Worm (Caenorhabditis elegans) whole organism, late embryonic: ENCODE data around the gene ZK381.62.

Experiments
- C08G9.2 ChIP-seq: sonication (generic microtip); optimal IDR thresholded peaks from 2 replicates; lab custom pipeline; 2016; ENCODE audit warnings: mild to moderate bottlenecking, missing genetic modification characterization, moderate library complexity, missing compliant biosample characterization
- C38D4.7 ChIP-seq: fragments of 200-800 bp; sonication (Bioruptor generic); optimal IDR thresholded peaks from 2 replicates; lab custom pipeline; 2018; ENCODE audit warnings: mild to moderate bottlenecking, missing genetic modification characterization, moderate library complexity, missing compliant biosample characterization
- K02D7.2 ChIP-seq: sonication (generic microtip); optimal IDR thresholded peaks from 2 replicates; lab custom pipeline; 2017; ENCODE audit warnings: mild to moderate bottlenecking, missing genetic modification characterization, missing compliant biosample characterization
- T23F11.4 ChIP-seq: fragments of 200-800 bp; sonication (Bioruptor generic); optimal IDR thresholded peaks from 2 replicates; lab custom pipeline; 2018; ENCODE audit warnings: mild to moderate bottlenecking, missing genetic modification characterization, missing compliant biosample characterization
- Y22D7AL.16 ChIP-seq: sonication (generic microtip); optimal IDR thresholded peaks from 2 replicates; lab custom pipeline; 2016; ENCODE audit warnings: missing genetic modification characterization, missing compliant biosample characterization
- ahr-1 ChIP-seq: sonication (generic microtip); optimal IDR thresholded peaks from 2 replicates; lab custom pipeline; 2016; ENCODE audit warnings: missing genetic modification characterization, missing compliant biosample characterization
- ceh-2 ChIP-seq: sonication (generic microtip); optimal IDR thresholded peaks from 2 replicates; lab custom pipeline; 2016; ENCODE audit warnings: missing genotype, missing genetic modification characterization, missing compliant biosample characterization
- ceh-22 ChIP-seq: sonication (generic microtip); optimal IDR thresholded peaks from 2 replicates; lab custom pipeline; 2017; ENCODE audit warnings: missing biosample characterization, missing genetic modification characterization
- ceh-30 ChIP-seq: fragments of 150-350 bp; optimal IDR thresholded peaks from 2 replicates; lab custom pipeline; 2014; ENCODE audit warnings: missing biosample characterization, missing genetic modification characterization
- ceh-45 ChIP-seq: fragments of 200-800 bp; sonication (Bioruptor generic); IDR thresholded peaks from 2 replicates; pipeline ENCODE4 v1.3.6; 2022; ENCODE audit warnings: missing genetic modification reagents, missing genetic modification characterization, missing compliant biosample characterization
- ceh-48 ChIP-seq: sonication (generic microtip); optimal IDR thresholded peaks from 2 replicates; lab custom pipeline; 2016; ENCODE audit warnings: missing genetic modification characterization, inconsistent platforms, missing compliant biosample characterization
- che-1 ChIP-seq: sonication (generic microtip); optimal IDR thresholded peaks from 2 replicates; lab custom pipeline; 2016; ENCODE audit warnings: mild to moderate bottlenecking, missing genetic modification characterization, missing compliant biosample characterization
- elt-2 ChIP-seq: sonication (generic microtip); optimal IDR thresholded peaks from 2 replicates; lab custom pipeline; 2016; ENCODE audit warnings: missing genetic modification reagents, missing genetic modification characterization, missing compliant biosample characterization
- elt-4 ChIP-seq: sonication (generic microtip); optimal IDR thresholded peaks from 2 replicates; lab custom pipeline; 2016; ENCODE audit warnings: missing genetic modification characterization, missing compliant biosample characterization
- ets-4 ChIP-seq: sonication (generic microtip); optimal IDR thresholded peaks from 2 replicates; lab custom pipeline; 2016; ENCODE audit warnings: missing genetic modification characterization, missing compliant biosample characterization
- eyg-1 ChIP-seq: sonication (generic microtip); optimal IDR thresholded peaks from 2 replicates; lab custom pipeline; 2016; ENCODE audit warnings: missing genotype, missing genetic modification characterization, missing compliant biosample characterization
- fax-1 ChIP-seq: sonication (generic microtip); optimal IDR thresholded peaks from 2 replicates; lab custom pipeline; 2016; ENCODE audit warnings: missing genotype, missing genetic modification characterization, missing compliant biosample characterization
- fkh-6 ChIP-seq: sonication (generic microtip); optimal IDR thresholded peaks from 2 replicates; lab custom pipeline; 2016; ENCODE audit warnings: missing genetic modification characterization, missing compliant biosample characterization
- gmeb-2 ChIP-seq: sonication (generic microtip); optimal IDR thresholded peaks from 2 replicates; lab custom pipeline; 2016; ENCODE audit warnings: missing genetic modification characterization, inconsistent platforms, missing compliant biosample characterization
- hlh-13 ChIP-seq: fragments of 200-800 bp; sonication (Bioruptor generic); optimal IDR thresholded peaks from 2 replicates; lab custom pipeline; 2018; ENCODE audit warnings: mild to moderate bottlenecking, missing genetic modification characterization, missing compliant biosample characterization
- hlh-15 ChIP-seq: sonication (generic microtip); optimal IDR thresholded peaks from 2 replicates; lab custom pipeline; 2016; ENCODE audit warnings: missing genetic modification characterization, missing compliant biosample characterization
- hlh-30 ChIP-seq: sonication (generic microtip); optimal IDR thresholded peaks from 2 replicates; lab custom pipeline; 2017; ENCODE audit warnings: antibody characterized with exemption, missing genetic modification characterization, missing compliant biosample characterization; ENCODE audit not compliant: insufficient read depth
- lim-6 ChIP-seq: sonication (generic microtip); optimal IDR thresholded peaks from 2 replicates; lab custom pipeline; 2016; ENCODE audit warnings: missing genetic modification characterization, missing compliant biosample characterization
- lin-11 ChIP-seq: fragments of 200-800 bp; sonication (Bioruptor generic); optimal IDR thresholded peaks from 2 replicates; lab custom pipeline; 2018; ENCODE audit warnings: mild to moderate bottlenecking, missing genetic modification characterization, missing compliant biosample characterization
- madf-2 ChIP-seq: sonication (generic microtip); optimal IDR thresholded peaks from 2 replicates; lab custom pipeline; 2017; ENCODE audit warnings: missing genetic modification characterization, missing compliant biosample characterization
- npax-4 ChIP-seq: sonication (generic microtip); optimal IDR thresholded peaks from 2 replicates; lab custom pipeline; 2016; ENCODE audit warnings: missing genetic modification characterization, missing compliant biosample characterization
- odd-2 ChIP-seq: sonication (generic microtip); optimal IDR thresholded peaks from 2 replicates; lab custom pipeline; 2017; ENCODE audit warnings: antibody characterized with exemption, mild to moderate bottlenecking, missing genetic modification characterization, missing compliant biosample characterization
- pat-9 ChIP-seq: fragments of 200-800 bp; sonication (Bioruptor generic); optimal IDR thresholded peaks from 2 replicates; lab custom pipeline; 2018; ENCODE audit warnings: mild to moderate bottlenecking, missing genetic modification characterization, moderate library complexity, missing compliant biosample characterization
- pha-4 ChIP-seq: fragments of 150-350 bp; optimal IDR thresholded peaks from 2 replicates; lab custom pipeline; 2018; ENCODE audit warnings: missing biosample characterization, missing genetic modification reagents, missing genetic modification characterization
- sox-2 ChIP-seq: fragments of 200-800 bp; sonication (Bioruptor generic); IDR thresholded peaks from 2 replicates; pipeline ENCODE4 v1.3.6; 2022; ENCODE audit warnings: missing genetic modification reagents, missing genetic modification characterization, missing compliant biosample characterization
- tbx-2 ChIP-seq: sonication (generic microtip); optimal IDR thresholded peaks from 2 replicates; lab custom pipeline; 2016; ENCODE audit warnings: missing genetic modification characterization, missing compliant biosample characterization
- tbx-7 ChIP-seq: sonication (generic microtip); optimal IDR thresholded peaks from 2 replicates; lab custom pipeline; 2016; ENCODE audit warnings: missing genotype, missing genetic modification characterization, missing compliant biosample characterization
- ttx-3 ChIP-seq: sonication (generic microtip); optimal IDR thresholded peaks from 2 replicates; lab custom pipeline; 2016; ENCODE audit warnings: missing genetic modification reagents, missing genetic modification characterization, missing compliant biosample characterization
- unc-86 ChIP-seq: sonication (generic microtip); optimal IDR thresholded peaks from 2 replicates; lab custom pipeline; 2016; ENCODE audit warnings: missing genetic modification characterization, missing compliant biosample characterization
- zip-5 ChIP-seq: sonication (generic microtip); optimal IDR thresholded peaks from 2 replicates; lab custom pipeline; 2016; ENCODE audit warnings: missing genetic modification characterization, missing compliant biosample characterization
- ztf-16 ChIP-seq: sonication (generic microtip); optimal IDR thresholded peaks from 2 replicates; lab custom pipeline; 2017; ENCODE audit warnings: missing genetic modification characterization, missing compliant biosample characterization

The ZK381.62 gene

DNA sequence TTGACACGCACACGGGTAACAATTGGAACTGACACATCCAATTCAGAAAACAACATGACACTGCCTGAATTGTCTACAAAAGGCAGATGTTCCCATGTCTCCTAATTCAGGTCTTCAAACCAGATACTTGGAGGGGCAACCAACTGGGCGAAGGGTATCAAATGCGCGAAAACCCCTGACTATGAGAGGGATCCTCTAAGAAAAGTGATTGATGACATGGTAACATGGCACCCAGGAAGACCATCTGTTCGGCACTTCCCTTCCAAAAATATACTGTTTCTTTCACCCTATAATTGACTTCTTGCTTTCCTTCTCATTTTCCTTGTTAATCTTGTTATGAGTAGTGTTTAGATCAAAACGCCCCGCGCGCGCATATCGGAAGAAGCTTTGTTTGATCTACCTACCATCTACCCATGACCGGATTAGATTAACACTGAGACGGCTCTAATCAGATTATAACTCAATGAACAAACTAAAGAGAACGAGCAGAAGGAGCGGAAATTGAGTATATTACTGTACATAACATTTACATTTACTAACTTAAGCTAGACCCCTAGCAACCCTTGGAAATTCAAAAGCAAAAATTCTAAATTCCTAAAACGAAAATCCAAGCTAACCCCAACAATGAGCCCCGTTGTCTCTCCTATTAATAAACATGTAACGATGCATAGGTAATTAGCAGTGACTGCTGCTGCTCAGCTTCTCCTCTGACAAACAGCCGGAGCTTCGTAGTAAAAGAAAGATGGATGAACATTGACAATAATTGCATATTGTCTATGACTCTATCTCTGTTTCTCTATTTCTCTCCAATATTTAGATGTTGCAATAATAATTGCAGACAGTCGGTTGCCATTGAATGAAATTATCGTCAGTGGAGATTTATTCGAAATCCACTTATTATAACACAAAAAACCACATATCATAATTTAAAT is 13.6 kb upstream of the ZK381.62 start (continued):
- TF ChIP-seq zip-5 (tag; lab: Kevin White, UChicago) (no peak), hlh-13 (GFP tag; lab: Kevin White, UChicago) (no peak), lim-6 (tag; lab: Kevin White, UChicago) (no peak), madf-2 (no peak), ceh-48 (tag; lab: Kevin White, UChicago) (no peak), ztf-16 (tag; lab: Kevin White, UChicago) (no peak), C38D4.7 (GFP tag; lab: Kevin White, UChicago) (no peak), pat-9 (tag; lab: Kevin White, UChicago) (no peak), che-1 (tag; lab: Kevin White, UChicago) (no peak), elt-2 (no peak), pha-4 (no peak), odd-2 (tag; lab: Kevin White, UChicago) (no peak), C08G9.2 (tag; lab: Kevin White, UChicago) (no peak), T23F11.4 (no peak)

DNA sequence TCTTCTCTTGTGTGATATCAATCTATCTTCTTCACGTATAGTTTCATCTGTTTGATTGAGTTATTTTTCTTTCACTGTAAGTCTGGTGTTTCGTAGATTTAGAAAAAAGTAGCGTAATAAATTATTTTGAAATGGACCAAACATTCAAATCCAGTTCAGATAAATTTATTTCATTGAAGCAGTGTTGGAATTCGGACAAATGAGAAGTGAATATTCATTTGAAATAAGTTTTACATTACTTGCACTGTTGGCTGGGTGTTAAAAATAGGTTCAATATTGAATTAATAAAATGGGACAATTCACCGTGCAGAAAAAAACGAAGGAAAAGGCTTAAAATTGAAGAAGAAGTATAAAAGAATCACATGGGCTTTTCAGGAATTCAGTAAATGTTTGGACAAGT is 7.5 kb upstream of the ZK381.62 start:
- TF ChIP-seq K02D7.2 (tag; lab: Kevin White, UChicago) (no peak), che-1 (tag; lab: Kevin White, UChicago) (no peak)

DNA sequence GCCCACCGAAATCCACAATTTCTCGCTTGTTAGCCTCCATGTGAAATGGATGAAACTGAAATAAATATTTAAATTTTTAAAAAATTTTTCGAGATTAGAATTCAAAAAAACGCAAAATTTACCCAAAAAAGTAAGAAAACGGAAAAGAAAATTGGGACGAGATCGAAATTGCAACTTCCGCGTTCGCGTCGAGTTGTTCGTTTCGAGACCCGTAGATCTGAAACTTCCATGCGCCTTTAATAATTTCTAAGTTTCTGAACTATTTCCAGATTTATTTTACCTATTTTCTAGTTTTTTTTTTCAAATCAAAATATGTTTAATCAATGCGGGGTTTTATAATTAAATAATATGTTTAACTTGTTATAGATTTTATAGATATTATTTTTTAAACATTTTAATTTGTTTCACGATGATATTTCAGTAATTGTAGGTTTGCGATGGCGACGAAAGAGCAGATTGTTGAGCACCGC is 6.0 kb upstream of the ZK381.62 start, which contains the start of the genes pgl-1 and him-3:
pgl-1 (minus strand) TSS at position 230 of the 470 bp plus-strand sequence.
him-3 (plus strand) TSS at position 420 of the 470 bp plus-strand sequence.
- TF ChIP-seq C08G9.2 (tag; lab: Kevin White, UChicago) (no peak), ahr-1 (tag; lab: Kevin White, UChicago) (no peak), elt-4 (tag; lab: Kevin White, UChicago) (no peak), ets-4 (no peak), Y22D7AL.16 (tag; lab: Kevin White, UChicago) (no peak), tbx-2 (tag; lab: Kevin White, UChicago) (no peak), fkh-6 (tag; lab: Kevin White, UChicago) (no peak), sox-2 (GFP tag; lab: Robert Waterston, UW) (no peak), pha-4 (no peak), fax-1 (tag; lab: Kevin White, UChicago) (no peak), ceh-2 (no peak), eyg-1 (tag; lab: Kevin White, UChicago) (no peak), tbx-7 (tag; lab: Kevin White, UChicago) (no peak), ceh-30 (no peak), ttx-3 (tag; lab: Kevin White, UChicago) (no peak), ceh-45 (no peak), gmeb-2 (no peak), unc-86 (tag; lab: Kevin White, UChicago) (no peak), hlh-15 (tag; lab: Kevin White, UChicago) (no peak)

DNA sequence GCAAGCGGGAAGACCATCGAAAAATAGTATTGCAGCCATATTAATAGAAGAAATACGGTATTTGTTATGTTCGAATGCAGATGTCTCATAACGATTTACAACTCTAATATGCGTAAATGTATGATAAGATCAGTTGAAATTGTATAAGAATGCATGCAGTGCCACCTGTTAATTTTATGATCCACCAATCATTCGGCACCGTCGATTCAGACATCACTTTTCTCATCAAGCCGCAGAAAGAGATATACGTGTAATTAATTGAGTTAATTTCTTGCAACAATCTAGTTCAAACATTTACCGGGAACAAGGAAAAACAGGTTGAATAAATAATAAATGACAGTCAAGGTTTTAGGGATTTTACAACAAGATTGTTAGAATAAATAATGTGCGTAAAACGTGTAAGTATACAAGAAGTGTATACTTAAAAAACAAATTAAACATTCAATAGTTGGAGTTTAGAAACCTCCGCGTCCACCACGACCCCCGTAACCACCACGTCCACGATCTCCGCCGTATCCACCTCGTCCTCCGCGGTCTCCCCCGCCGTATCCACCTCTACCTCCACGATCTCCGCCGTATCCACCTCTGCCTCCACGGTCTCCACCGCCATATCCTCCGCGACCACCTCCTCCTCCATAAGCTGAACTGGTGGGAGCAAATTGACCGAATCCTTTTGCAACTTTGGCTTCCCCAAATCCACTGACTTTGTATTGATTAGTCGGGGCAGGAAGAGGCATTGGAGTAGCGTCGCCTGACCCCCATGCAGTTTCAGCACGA is 3.2 kb upstream of the ZK381.62 start:
- TF ChIP-seq ceh-22 (tag; lab: Kevin White, UChicago), result no peak
- TF ChIP-seq hlh-30, result no peak
- no peak for TF ChIP-seq elt-2
- no peak for TF ChIP-seq ztf-16 (tag; lab: Kevin White, UChicago)
- TF ChIP-seq ttx-3 (tag; lab: Kevin White, UChicago), result no peak
- no peak for TF ChIP-seq lin-11 (tag; lab: Kevin White, UChicago)
- TF ChIP-seq npax-4, result no peak
